Worm (Caenorhabditis elegans): Measurements from ENCODE around the gene Y57E12B.11.

- TF ChIP-seq W03F9.2 (tag; optimal IDR thresholded peaks at IDR 0.05) = no peak
- TF ChIP-seq him-1 (tag; optimal IDR thresholded peaks at IDR 0.05) = no peak
- no peak for TF ChIP-seq dao-5 (tag; optimal IDR thresholded peaks at IDR 0.05)
Measured at ce11 chrV:6935878-6936277, 13.8 kb downstream of the Y57E12B.11 start, which contains the start of gene Y57E12B.10.

Data from whole organism, L4/young adult.